Worm (Caenorhabditis elegans) whole organism, mixed stage, embryonic: ENCODE results near the gene hpo-10.

Experiments
- M03D4.4 ChIP-seq: sonication (generic microtip); optimal IDR thresholded peaks from 2 replicates; lab custom pipeline; 2017; ENCODE audit warnings: mild to moderate bottlenecking, missing genetic modification characterization, missing compliant biosample characterization
- bed-3 ChIP-seq: fragments of 200-800 bp; sonication (Bioruptor generic); optimal IDR thresholded peaks from 3 replicates; lab custom pipeline; 2018; ENCODE audit warnings: mild to moderate bottlenecking, missing genetic modification characterization, moderate library complexity, missing compliant biosample characterization
- blmp-1 ChIP-seq: fragments of 150-350 bp; optimal IDR thresholded peaks from 2 replicates; lab custom pipeline; 2014; ENCODE audit warnings: missing biosample characterization, missing genetic modification characterization
- ceh-39 ChIP-seq: fragments of 150-350 bp; optimal IDR thresholded peaks from 2 replicates; lab custom pipeline; 2014; ENCODE audit warnings: missing biosample characterization, missing genetic modification characterization
- ceh-43 ChIP-seq: fragments of 200-800 bp; sonication (Bioruptor generic); optimal IDR thresholded peaks from 2 replicates; lab custom pipeline; 2018; ENCODE audit warnings: mild to moderate bottlenecking, missing genetic modification characterization, moderate library complexity, missing compliant biosample characterization
- ceh-83 ChIP-seq: fragments of 200-800 bp; sonication (Bioruptor generic); optimal IDR thresholded peaks from 2 replicates; lab custom pipeline; 2018; ENCODE audit warnings: mild to moderate bottlenecking, missing genetic modification characterization, missing compliant biosample characterization
- ces-1 ChIP-seq: fragments of 150-350 bp; optimal IDR thresholded peaks from 2 replicates; lab custom pipeline; 2014; ENCODE audit warnings: missing biosample characterization, missing genetic modification reagents, missing genetic modification characterization
- cnd-1 ChIP-seq: fragments of 200-800 bp; sonication (Bioruptor generic); optimal IDR thresholded peaks from 2 replicates; lab custom pipeline; 2018; ENCODE audit warnings: mild to moderate bottlenecking, missing genetic modification characterization, missing compliant biosample characterization
- drap-1 ChIP-seq: fragments of 200-800 bp; sonication (Bioruptor generic); optimal IDR thresholded peaks from 3 replicates; lab custom pipeline; 2018; ENCODE audit warnings: mild to moderate bottlenecking, missing genetic modification characterization, missing compliant biosample characterization
- elt-1 ChIP-seq: sonication (generic microtip); optimal IDR thresholded peaks from 2 replicates; lab custom pipeline; 2017; ENCODE audit warnings: missing genetic modification characterization, mild to moderate bottlenecking, missing compliant biosample characterization, antibody characterized with exemption, moderate library complexity, borderline replicate concordance; ENCODE audit not compliant: insufficient read depth
- elt-3 ChIP-seq: fragments of 150-350 bp; optimal IDR thresholded peaks from 2 replicates; lab custom pipeline; 2014; ENCODE audit warnings: missing biosample characterization, missing genetic modification characterization
- flh-1 ChIP-seq: fragments of 200-800 bp; sonication (Bioruptor generic); optimal IDR thresholded peaks from 2 replicates; lab custom pipeline; 2018; ENCODE audit warnings: mild to moderate bottlenecking, missing genetic modification characterization, moderate library complexity, missing compliant biosample characterization
- ham-2 ChIP-seq: fragments of 200-800 bp; sonication (Bioruptor generic); optimal IDR thresholded peaks from 2 replicates; lab custom pipeline; 2018; ENCODE audit warnings: mild to moderate bottlenecking, missing genetic modification characterization, missing compliant biosample characterization
- hlh-1 ChIP-seq: fragments of 150-350 bp; optimal IDR thresholded peaks from 2 replicates; lab custom pipeline; 2014; ENCODE audit warnings: missing biosample characterization, missing genetic modification reagents, missing genetic modification characterization
- lin-13 ChIP-seq: fragments of 150-350 bp; optimal IDR thresholded peaks from 2 replicates; lab custom pipeline; 2014; ENCODE audit warnings: missing biosample characterization, missing genetic modification characterization
- lin-32 ChIP-seq: fragments of 200-800 bp; sonication (Bioruptor generic); optimal IDR thresholded peaks from 2 replicates; lab custom pipeline; 2018; ENCODE audit warnings: mild to moderate bottlenecking, missing genetic modification characterization, missing compliant biosample characterization
- lsy-2 ChIP-seq: fragments of 150-350 bp; optimal IDR thresholded peaks from 2 replicates; lab custom pipeline; 2014; ENCODE audit warnings: missing biosample characterization, missing genetic modification characterization
- mls-2 ChIP-seq: sonication (generic microtip); optimal IDR thresholded peaks from 2 replicates; lab custom pipeline; 2016; ENCODE audit warnings: mild to moderate bottlenecking, missing genetic modification characterization, moderate library complexity, missing compliant biosample characterization
- nhr-12 ChIP-seq: fragments of 150-350 bp; optimal IDR thresholded peaks from 2 replicates; lab custom pipeline; 2014; ENCODE audit warnings: missing biosample characterization, missing genetic modification characterization
- nhr-237 ChIP-seq: fragments of 150-350 bp; optimal IDR thresholded peaks from 2 replicates; lab custom pipeline; 2014; ENCODE audit warnings: missing biosample characterization, missing genetic modification characterization
- nhr-28 ChIP-seq: fragments of 150-350 bp; optimal IDR thresholded peaks from 2 replicates; lab custom pipeline; 2014; ENCODE audit warnings: missing biosample characterization, missing genetic modification characterization
- nhr-76 ChIP-seq: sonication (generic microtip); optimal IDR thresholded peaks from 2 replicates; lab custom pipeline; 2017; ENCODE audit warnings: missing biosample characterization, missing genetic modification characterization
- pha-4 ChIP-seq: fragments of 150-350 bp; optimal IDR thresholded peaks from 2 replicates; lab custom pipeline; 2018; ENCODE audit warnings: missing biosample characterization, missing genetic modification reagents, missing genetic modification characterization
- sem-2 ChIP-seq: fragments of 200-800 bp; sonication (Bioruptor generic); optimal IDR thresholded peaks from 2 replicates; lab custom pipeline; 2018; ENCODE audit warnings: mild to moderate bottlenecking, missing genetic modification characterization, missing compliant biosample characterization
- snpc-4 ChIP-seq: fragments of 150-350 bp; optimal IDR thresholded peaks from 2 replicates; lab custom pipeline; 2014; ENCODE audit warnings: missing biosample characterization, missing genetic modification characterization
- sptf-1 ChIP-seq: sonication (generic microtip); optimal IDR thresholded peaks from 2 replicates; lab custom pipeline; 2017; ENCODE audit warnings: mild to moderate bottlenecking, missing genetic modification characterization, moderate library complexity, missing compliant biosample characterization
- unc-120 ChIP-seq: sonication (generic microtip); optimal IDR thresholded peaks from 2 replicates; lab custom pipeline; 2017; ENCODE audit warnings: missing genetic modification characterization, missing compliant biosample characterization; ENCODE audit not compliant: poor library complexity, severe bottlenecking
- unc-39 ChIP-seq: fragments of 150-350 bp; optimal IDR thresholded peaks from 2 replicates; lab custom pipeline; 2014; ENCODE audit warnings: missing biosample characterization, missing genetic modification characterization
- unc-62 ChIP-seq: fragments of 150-350 bp; optimal IDR thresholded peaks from 2 replicates; lab custom pipeline; 2014; ENCODE audit warnings: missing biosample characterization, missing genetic modification reagents, missing genetic modification characterization
- zip-8 ChIP-seq: fragments of 150-350 bp; optimal IDR thresholded peaks from 2 replicates; lab custom pipeline; 2014; ENCODE audit warnings: missing biosample characterization, missing genetic modification characterization

Gene hpo-10

DNA sequence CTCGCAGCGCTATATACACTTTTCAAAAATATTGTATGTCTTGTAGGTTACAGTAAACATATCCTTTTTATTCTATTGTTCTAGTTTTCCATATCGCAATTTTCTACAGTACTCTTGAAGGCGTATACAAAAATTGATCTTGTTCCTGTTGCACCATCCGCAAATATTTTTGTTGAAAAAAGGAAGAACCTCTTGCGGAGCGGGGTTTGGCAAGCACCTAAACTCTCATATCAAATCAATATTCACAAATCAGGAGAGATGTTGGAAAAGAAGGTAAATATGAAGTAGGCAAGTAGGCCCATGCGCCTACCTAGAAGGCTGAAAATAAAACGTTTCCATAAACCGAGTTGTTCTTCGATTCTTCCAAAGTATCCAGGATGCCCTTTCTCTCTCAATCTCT lies 4.7 kb downstream of the hpo-10 start, which contains the start of gene C28H8.5:
Gene C28H8.5 (plus strand): TSS at position 301 of the 400 bp plus-strand sequence.
- TF ChIP-seq nhr-28 (tag; lab: Kevin White, UChicago) (no peak), unc-39 (tag; lab: Kevin White, UChicago) (no peak), blmp-1 (tag; lab: Kevin White, UChicago) (no peak), hlh-1 (tag; lab: Kevin White, UChicago) (no peak), zip-8 (tag; lab: Kevin White, UChicago) (no peak), snpc-4 (tag; lab: Kevin White, UChicago) (no peak), ceh-39 (tag; lab: Kevin White, UChicago) (no peak), lin-32 (no peak), drap-1 (GFP tag; lab: Kevin White, UChicago) (no peak), nhr-76 (no peak), pha-4 (tag; lab: Kevin White, UChicago) (no peak), sem-2 (GFP tag; lab: Kevin White, UChicago) (no peak), ces-1 (GFP tag; lab: Kevin White, UChicago) (no peak), lin-13 (tag; lab: Kevin White, UChicago) (no peak), bed-3 (GFP tag; lab: Kevin White, UChicago) (no peak), unc-62 (GFP tag; lab: Kevin White, UChicago) (no peak), nhr-12 (tag; lab: Kevin White, UChicago) (no peak), lsy-2 (tag; lab: Kevin White, UChicago) (no peak)

DNA sequence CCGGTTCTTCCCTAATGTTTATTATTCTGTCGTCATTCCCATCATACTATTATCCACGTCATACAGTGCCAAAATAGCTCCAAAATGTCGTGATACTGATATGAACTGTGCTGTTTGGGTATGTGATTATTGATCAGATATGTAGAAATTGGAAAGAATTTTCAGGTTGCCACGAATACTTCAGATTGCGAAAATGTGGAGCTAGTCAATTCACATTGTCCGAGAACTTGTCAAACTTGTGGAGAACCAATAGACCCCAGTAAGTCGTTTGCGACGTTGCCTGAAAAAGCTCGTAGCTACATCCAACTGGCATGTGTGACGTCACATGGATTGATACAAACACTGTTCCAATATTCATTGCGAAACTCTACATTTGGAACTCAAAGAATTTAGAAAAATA lies 5.2 kb downstream of the hpo-10 start:
- TF ChIP-seq ceh-39 (tag; lab: Kevin White, UChicago), result no peak
- TF ChIP-seq mls-2 (tag; lab: Kevin White, UChicago), result no peak
- TF ChIP-seq sptf-1, result no peak
- TF ChIP-seq unc-62 (GFP tag; lab: Kevin White, UChicago), result no peak
- no peak for TF ChIP-seq cnd-1 (tag; lab: Kevin White, UChicago)
- TF ChIP-seq lsy-2 (tag; lab: Kevin White, UChicago), result no peak
- no peak for TF ChIP-seq blmp-1 (tag; lab: Kevin White, UChicago)
- no peak for TF ChIP-seq zip-8 (tag; lab: Kevin White, UChicago)
- no peak for TF ChIP-seq nhr-237 (tag; lab: Kevin White, UChicago)
- no peak for TF ChIP-seq ham-2 (GFP tag; lab: Kevin White, UChicago)
- TF ChIP-seq elt-3 (tag; lab: Kevin White, UChicago), result no peak

DNA sequence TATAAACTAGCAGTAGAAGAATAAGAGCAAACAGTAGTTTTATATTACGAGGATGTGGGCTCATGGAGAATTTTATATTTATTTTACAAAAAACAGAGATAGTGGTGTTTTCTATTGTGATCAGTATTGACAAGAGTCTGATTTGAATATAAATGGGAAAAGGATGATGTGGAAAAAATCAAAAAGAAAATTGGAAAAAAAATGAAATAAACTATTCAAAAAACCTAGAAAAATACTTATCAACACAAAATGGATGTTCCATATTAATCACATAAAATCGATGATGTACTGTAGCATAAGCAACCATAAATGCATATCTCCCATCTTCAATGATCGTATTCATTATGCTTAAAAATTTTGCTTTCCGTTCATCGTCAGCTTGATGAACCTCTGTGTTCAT lies 7.6 kb downstream of the hpo-10 start, which contains the start of gene C28H8.7:
Gene C28H8.7 (minus strand): TSS at position 101 of the 400 bp plus-strand sequence.
- TF ChIP-seq blmp-1 (tag; lab: Kevin White, UChicago) (no peak), ceh-83 (GFP tag; lab: Kevin White, UChicago) (no peak), ceh-39 (tag; lab: Kevin White, UChicago) (no peak), sptf-1 (no peak), M03D4.4 (tag; lab: Kevin White, UChicago) (no peak), lin-13 (tag; lab: Kevin White, UChicago) (no peak), lsy-2 (tag; lab: Kevin White, UChicago) (no peak), elt-3 (tag; lab: Kevin White, UChicago) (no peak), nhr-12 (tag; lab: Kevin White, UChicago) (no peak), ceh-43 (GFP tag; lab: Kevin White, UChicago) (no peak), unc-39 (tag; lab: Kevin White, UChicago) (no peak)

DNA sequence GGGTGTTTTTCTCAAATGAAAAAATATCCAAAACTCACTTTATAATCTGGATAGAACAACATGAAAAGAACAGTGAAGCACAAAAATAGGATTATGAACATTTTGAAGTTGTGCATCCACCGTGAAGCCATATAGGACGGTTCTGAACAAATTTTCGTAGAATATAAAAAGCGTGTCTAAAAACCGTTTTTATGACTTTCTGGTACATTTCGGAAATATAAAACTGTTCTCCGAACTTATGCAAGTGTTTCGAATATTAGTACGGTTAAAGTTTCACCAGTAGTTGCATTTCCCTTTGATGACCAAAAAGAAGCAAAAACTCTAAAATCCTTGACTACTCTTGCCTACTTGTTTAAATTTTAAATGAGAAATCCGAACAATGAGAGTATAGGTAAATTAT lies 9.4 kb downstream of the hpo-10 start, which contains the start of gene C28H8.8:
Gene C28H8.8 (minus strand): TSS at position 101 of the 400 bp plus-strand sequence.
- no peak for TF ChIP-seq ces-1 (GFP tag; lab: Kevin White, UChicago)
- TF ChIP-seq nhr-28 (tag; lab: Kevin White, UChicago), result no peak
- TF ChIP-seq nhr-12 (tag; lab: Kevin White, UChicago), result no peak
- TF ChIP-seq ham-2 (GFP tag; lab: Kevin White, UChicago), result no peak
- TF ChIP-seq blmp-1 (tag; lab: Kevin White, UChicago), result no peak
- TF ChIP-seq snpc-4 (tag; lab: Kevin White, UChicago), result no peak
- no peak for TF ChIP-seq elt-1 (tag; lab: Kevin White, UChicago)
- no peak for TF ChIP-seq nhr-237 (tag; lab: Kevin White, UChicago)
- TF ChIP-seq elt-3 (tag; lab: Kevin White, UChicago), result no peak
- TF ChIP-seq ceh-83 (GFP tag; lab: Kevin White, UChicago), result no peak
- no peak for TF ChIP-seq zip-8 (tag; lab: Kevin White, UChicago)
- TF ChIP-seq unc-120 (tag; lab: Kevin White, UChicago), result no peak
- TF ChIP-seq pha-4 (tag; lab: Kevin White, UChicago), result no peak
- no peak for TF ChIP-seq M03D4.4 (tag; lab: Kevin White, UChicago)
- TF ChIP-seq flh-1, result no peak
- no peak for TF ChIP-seq drap-1 (GFP tag; lab: Kevin White, UChicago)
- no peak for TF ChIP-seq cnd-1 (tag; lab: Kevin White, UChicago)
- TF ChIP-seq bed-3 (GFP tag; lab: Kevin White, UChicago), result no peak
